Fruit fly (Drosophila melanogaster) whole organism, embryonic: Measurements from ENCODE around the gene CG1774.

Experiments used
- Awh ChIP-seq: fragments of 200-800 bp; sonication (Bioruptor generic); IDR thresholded peaks from 2 replicates; pipeline ENCODE4, ENCODE4 v1.3.6; 2022; ENCODE audit warnings: missing biosample characterization, missing genetic modification characterization
- CG10431 ChIP-seq: fragments of 200-800 bp; sonication (Bioruptor generic); optimal IDR thresholded peaks from 3 replicates; lab custom pipeline; 2018; ENCODE audit warnings: missing biosample characterization, mild to moderate bottlenecking, missing genetic modification characterization
- CG11560 ChIP-seq: fragments of 200-800 bp; sonication (Bioruptor generic); IDR thresholded peaks from 3 replicates; pipeline ENCODE4 v1.3.6; 2022; ENCODE audit warnings: missing biosample characterization, missing genetic modification characterization
- CG12104 ChIP-seq: fragments of 200-800 bp; sonication (Bioruptor generic); optimal IDR thresholded peaks from 3 replicates; lab custom pipeline; 2016; ENCODE audit warnings: missing biosample characterization, missing genetic modification characterization
- CG12219 ChIP-seq: fragments of 200-800 bp; sonication (Bioruptor generic); optimal IDR thresholded peaks from 3 replicates; lab custom pipeline; 2018; ENCODE audit warnings: missing biosample characterization, mild to moderate bottlenecking, missing genetic modification characterization
- CG18011 ChIP-seq: fragments of 200-800 bp; sonication (Bioruptor generic); optimal IDR thresholded peaks from 2 replicates; lab custom pipeline; 2017; ENCODE audit warnings: missing biosample characterization, missing genetic modification characterization, mild to moderate bottlenecking, moderate library complexity, missing genotype
- CG18599 ChIP-seq: fragments of 200-800 bp; sonication (Bioruptor generic); optimal IDR thresholded peaks from 3 replicates; lab custom pipeline; 2017; ENCODE audit warnings: missing biosample characterization, missing genetic modification characterization, mild to moderate bottlenecking, moderate library complexity, missing genetic modification reagents
- CG18619 ChIP-seq: fragments of 200-800 bp; sonication (Bioruptor generic); optimal IDR thresholded peaks from 3 replicates; lab custom pipeline; 2017; ENCODE audit warnings: missing biosample characterization, mild to moderate bottlenecking, missing genetic modification characterization
- CG34224 ChIP-seq: fragments of 200-800 bp; sonication (Bioruptor generic); IDR thresholded peaks from 3 replicates; pipeline ENCODE4 v1.3.6; 2022; ENCODE audit warnings: missing biosample characterization, missing genetic modification characterization; ENCODE audit not compliant: partially characterized antibody
- CG4360 ChIP-seq: fragments of 200-800 bp; sonication (Bioruptor generic); IDR thresholded peaks from 2 replicates; pipeline ENCODE4 v1.3.6; 2022; ENCODE audit warnings: missing biosample characterization, missing genetic modification characterization
- CG4730 ChIP-seq: fragments of 200-800 bp; sonication (Bioruptor generic); IDR thresholded peaks from 2 replicates; pipeline ENCODE4 v1.3.6; 2022; ENCODE audit warnings: missing biosample characterization, missing genetic modification characterization
- CG6813 ChIP-seq: fragments of 200-800 bp; sonication (Bioruptor generic); optimal IDR thresholded peaks from 2 replicates; lab custom pipeline; 2017; ENCODE audit warnings: missing biosample characterization, missing genetic modification characterization, mild to moderate bottlenecking, moderate library complexity, missing genetic modification reagents
- CG8281 ChIP-seq: fragments of 200-800 bp; sonication (Bioruptor generic); optimal IDR thresholded peaks from 2 replicates; lab custom pipeline; 2018; ENCODE audit warnings: missing biosample characterization, mild to moderate bottlenecking, missing genetic modification characterization, moderate library complexity
- CG8478 ChIP-seq: fragments of >200 bp; optimal IDR thresholded peaks from 2 replicates; lab custom pipeline; 2018
- CG9609 ChIP-seq: fragments of 200-800 bp; sonication (Bioruptor generic); optimal IDR thresholded peaks from 3 replicates; lab custom pipeline; 2016; ENCODE audit warnings: missing biosample characterization, missing genetic modification characterization
- CG9797 ChIP-seq: fragments of 200-800 bp; sonication (Bioruptor generic); optimal IDR thresholded peaks from 3 replicates; lab custom pipeline; 2018; ENCODE audit warnings: missing biosample characterization, mild to moderate bottlenecking, missing genetic modification characterization
- CrebB ChIP-seq: fragments of 200-800 bp; sonication (Bioruptor generic); optimal IDR thresholded peaks from 3 replicates; lab custom pipeline; 2018; ENCODE audit warnings: missing biosample characterization, mild to moderate bottlenecking, missing genetic modification characterization
- D ChIP-seq, 2 experiments: fragments of 200-800 bp in 1 of 2; fragments of >200 bp in 1 of 2; sonication (Bioruptor generic) in 1 of 2; optimal IDR thresholded peaks; 2 replicates in 1 of 2; 3 replicates in 1 of 2; lab custom pipeline; 2017; ENCODE audit warnings: mild to moderate bottlenecking in 1 of 2, missing biosample characterization in 1 of 2, missing genetic modification characterization in 1 of 2, missing genetic modification reagents in 1 of 2
- Dref ChIP-seq: fragments of 200-800 bp; sonication (Bioruptor generic); IDR thresholded peaks from 2 replicates; pipeline ENCODE4 v1.3.6; 2022; ENCODE audit warnings: missing biosample characterization, missing genetic modification characterization
- Ets97D ChIP-seq: fragments of 200-800 bp; sonication (Bioruptor generic); optimal IDR thresholded peaks from 3 replicates; lab custom pipeline; 2016; ENCODE audit warnings: missing biosample characterization, missing genetic modification characterization
- Fer1 ChIP-seq: fragments of 200-800 bp; sonication (Bioruptor generic); optimal IDR thresholded peaks from 2 replicates; lab custom pipeline; 2017; ENCODE audit warnings: missing biosample characterization, mild to moderate bottlenecking, missing genetic modification characterization
- H2.0 ChIP-seq: fragments of 200-800 bp; sonication (Bioruptor generic); IDR thresholded peaks from 2 replicates; pipeline ENCODE4 v1.3.6; 2022; ENCODE audit warnings: missing biosample characterization, missing genetic modification characterization
- HHEX ChIP-seq: fragments of 200-800 bp; sonication (Bioruptor generic); optimal IDR thresholded peaks from 3 replicates; lab custom pipeline; 2017; ENCODE audit warnings: missing biosample characterization, mild to moderate bottlenecking, missing genetic modification characterization, missing genetic modification reagents
- Hand ChIP-seq: fragments of 200-800 bp; sonication (Bioruptor generic); optimal IDR thresholded peaks from 2 replicates; lab custom pipeline; 2017; ENCODE audit warnings: mild to moderate bottlenecking, missing biosample characterization, missing genetic modification reagents, missing genetic modification characterization
- MESR4 ChIP-seq: fragments of 200-800 bp; sonication (Bioruptor generic); optimal IDR thresholded peaks from 2 replicates; lab custom pipeline; 2018; ENCODE audit warnings: missing biosample characterization, mild to moderate bottlenecking, missing genetic modification characterization, moderate library complexity
- Med ChIP-seq: fragments of 200-800 bp; sonication (Bioruptor generic); peaks from one replicate; lab custom pipeline; 2016; ENCODE audit warnings: missing biosample characterization, missing genetic modification characterization, mild to moderate bottlenecking, inconsistent platforms, moderate library complexity
- NfI ChIP-seq: fragments of 200-800 bp; sonication (Bioruptor generic); optimal IDR thresholded peaks from 3 replicates; lab custom pipeline; 2018; ENCODE audit warnings: missing biosample characterization, mild to moderate bottlenecking, missing genetic modification characterization, moderate library complexity
- Optix ChIP-seq: fragments of 200-800 bp; sonication (Bioruptor generic); IDR thresholded peaks from 3 replicates; pipeline ENCODE4 v1.3.6; 2022; ENCODE audit warnings: missing biosample characterization, missing genetic modification characterization
- Sox102F ChIP-seq: fragments of 200-800 bp; sonication (Bioruptor generic); optimal IDR thresholded peaks from 2 replicates; lab custom pipeline; 2018; ENCODE audit warnings: missing biosample characterization, mild to moderate bottlenecking, missing genetic modification characterization, moderate library complexity
- Trl ChIP-seq, 3 experiments: fragments of >200 bp in 2 of 3; fragments of 200-800 bp in 1 of 3; sonication (Bioruptor generic) in 1 of 3; optimal IDR thresholded peaks; 2 replicates in 1 of 3; 3 replicates in 2 of 3; lab custom pipeline; 2016 to 2017; ENCODE audit warnings: missing biosample characterization in 1 of 3, missing genetic modification characterization in 1 of 3
- abd-A ChIP-seq: fragments of 200-800 bp; sonication (Bioruptor generic); optimal IDR thresholded peaks from 3 replicates; lab custom pipeline; 2019; ENCODE audit warnings: missing biosample characterization, mild to moderate bottlenecking, missing genetic modification characterization, moderate library complexity
- chm ChIP-seq: fragments of 200-800 bp; sonication (Bioruptor generic); IDR thresholded peaks from 2 replicates; pipeline ENCODE4 v1.3.6; 2022; ENCODE audit warnings: missing biosample characterization, missing genetic modification characterization
- esg ChIP-seq: fragments of 200-800 bp; sonication (Bioruptor generic); conservative IDR thresholded peaks from 2 replicates; pipeline ENCODE4 v1.3.6; 2022; ENCODE audit warnings: missing biosample characterization, missing genetic modification characterization
- eve ChIP-seq, 2 experiments: fragments of >200 bp; optimal IDR thresholded peaks; 2 replicates each; lab custom pipeline; 2017; ENCODE audit warnings: missing biosample characterization in 2 of 2, missing genetic modification characterization in 2 of 2
- grau ChIP-seq: fragments of 200-800 bp; optimal IDR thresholded peaks from 3 replicates; lab custom pipeline; 2019; ENCODE audit warnings: missing biosample characterization, mild to moderate bottlenecking, missing genetic modification characterization, moderate library complexity
- gro ChIP-seq: fragments of 200-800 bp; sonication (Bioruptor generic); optimal IDR thresholded peaks from 2 replicates; lab custom pipeline; 2016; ENCODE audit warnings: missing biosample characterization, missing genetic modification characterization
- mirr ChIP-seq: fragments of 200-800 bp; sonication (Bioruptor generic); optimal IDR thresholded peaks from 3 replicates; lab custom pipeline; 2018; ENCODE audit warnings: missing biosample characterization, mild to moderate bottlenecking, missing genetic modification characterization
- nau ChIP-seq: fragments of 200-800 bp; sonication (Bioruptor generic); optimal IDR thresholded peaks from 3 replicates; lab custom pipeline; 2017; ENCODE audit warnings: missing biosample characterization, mild to moderate bottlenecking, missing genetic modification characterization, missing genetic modification reagents
- p53 ChIP-seq: fragments of 200-800 bp; sonication (Bioruptor generic); optimal IDR thresholded peaks from 2 replicates; lab custom pipeline; 2016; ENCODE audit warnings: missing biosample characterization, missing genetic modification characterization
- pnt ChIP-seq: fragments of 200-800 bp; sonication (Bioruptor generic); optimal IDR thresholded peaks from 3 replicates; lab custom pipeline; 2016; ENCODE audit warnings: missing biosample characterization, missing genetic modification characterization
- pros ChIP-seq: fragments of 200-800 bp; sonication (Bioruptor generic); optimal IDR thresholded peaks from 3 replicates; lab custom pipeline; 2019; ENCODE audit warnings: missing biosample characterization, mild to moderate bottlenecking, missing genetic modification characterization, moderate library complexity
- psq ChIP-seq: fragments of 200-800 bp; sonication (Bioruptor generic); optimal IDR thresholded peaks from 2 replicates; lab custom pipeline; 2017; ENCODE audit warnings: missing biosample characterization, missing genetic modification characterization
- repo ChIP-seq: fragments of 200-800 bp; sonication (Bioruptor generic); optimal IDR thresholded peaks from 2 replicates; lab custom pipeline; 2016; ENCODE audit warnings: missing biosample characterization, missing genetic modification characterization
- seq ChIP-seq: fragments of 200-800 bp; sonication (Bioruptor generic); IDR thresholded peaks from 2 replicates; pipeline ENCODE4 v1.3.6; 2022; ENCODE audit warnings: missing biosample characterization, missing genetic modification characterization
- shn ChIP-seq: fragments of 200-800 bp; sonication (Bioruptor generic); optimal IDR thresholded peaks from 3 replicates; lab custom pipeline; 2016; ENCODE audit warnings: missing biosample characterization, missing genetic modification characterization
- toy ChIP-seq: fragments of 200-800 bp; sonication (Bioruptor generic); IDR thresholded peaks from 2 replicates; pipeline ENCODE4 v1.3.6; 2022; ENCODE audit warnings: missing biosample characterization, missing genetic modification characterization
- unc-4 ChIP-seq: fragments of 200-800 bp; sonication (Bioruptor generic); IDR thresholded peaks from 2 replicates; pipeline ENCODE4 v1.3.6; 2022; ENCODE audit warnings: missing biosample characterization, missing genetic modification characterization; ENCODE audit not compliant: partially characterized antibody
- usp ChIP-seq: fragments of >200 bp; optimal IDR thresholded peaks from 2 replicates; lab custom pipeline; 2017; ENCODE audit warnings: missing biosample characterization, missing genetic modification characterization
- zen2 ChIP-seq: fragments of 200-800 bp; sonication (Bioruptor generic); IDR thresholded peaks from 3 replicates; pipeline ENCODE4 v1.3.6; 2022; ENCODE audit warnings: missing biosample characterization, missing genetic modification characterization; ENCODE audit not compliant: partially characterized antibody

The CG1774 gene

DNA sequence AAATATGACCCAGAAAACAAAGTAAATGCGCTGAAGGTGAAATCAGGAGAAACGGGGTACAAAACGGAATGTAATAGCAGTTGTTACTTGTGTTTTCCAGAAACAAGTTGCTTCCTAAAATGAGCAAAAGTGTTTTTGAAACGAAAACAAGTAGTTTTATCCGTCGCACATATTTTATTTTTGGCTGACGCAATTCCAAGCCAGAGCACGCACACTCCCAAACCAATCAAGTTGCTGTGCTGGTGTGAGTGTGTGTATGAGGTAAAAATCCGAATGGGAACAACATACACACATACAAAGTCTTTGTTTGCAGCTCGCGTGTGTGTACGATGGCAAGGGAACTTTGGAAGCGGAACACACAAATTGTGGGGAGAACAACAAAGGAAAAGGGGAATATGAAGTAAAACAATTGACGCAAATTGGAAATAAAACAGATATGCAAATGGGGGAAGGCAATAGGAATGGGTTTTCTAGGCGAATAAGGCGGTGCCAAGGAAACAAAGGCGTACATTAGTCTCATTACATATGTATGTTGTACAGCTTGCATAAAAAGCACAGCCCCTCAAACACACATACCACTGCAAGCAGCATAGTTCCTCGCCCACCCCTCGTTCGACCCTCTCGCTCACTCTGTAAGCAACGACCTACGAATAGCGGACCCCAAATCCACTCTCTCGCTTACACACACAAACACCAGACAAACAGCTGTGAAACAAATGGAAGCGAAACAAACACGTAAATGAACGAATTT is 16.0 kb downstream of the CG1774 start (continued):
- no peak for TF ChIP-seq Dref
- no peak for TF ChIP-seq chm (GFP tag; lab: Robert Waterston, UW)
- no peak for TF ChIP-seq Awh
- no peak for TF ChIP-seq repo
- TF ChIP-seq Hand (GFP tag; lab: Kevin White, UChicago): peak; percentile 11
- peak; percentile 89 for TF ChIP-seq Med
- TF ChIP-seq Optix (GFP tag; lab: Robert Waterston, UW): no peak
- peak; percentile 96 for TF ChIP-seq CG8478 (lab: Kevin White, UChicago)
- TF ChIP-seq shn (GFP tag; lab: Kevin White, UChicago): no peak
- TF ChIP-seq CG12104 (GFP tag; lab: Kevin White, UChicago): no peak
- TF ChIP-seq usp (GFP tag; lab: Kevin White, UChicago): no peak
- TF ChIP-seq gro (GFP tag; lab: Kevin White, UChicago): no peak
- no peak for TF ChIP-seq HHEX (GFP tag; lab: Kevin White, UChicago)
- TF ChIP-seq CG4360 (GFP tag; lab: Robert Waterston, UW): no peak
- TF ChIP-seq nau (GFP tag; lab: Kevin White, UChicago): no peak
- TF ChIP-seq unc-4 (GFP tag; lab: Robert Waterston, UW): no peak
- TF ChIP-seq CG9797 (GFP tag; lab: Kevin White, UChicago): no peak
- TF ChIP-seq eve (GFP tag; optimal IDR thresholded peaks at IDR 0.05; lab: Kevin White, UChicago): peak in 1 of 2 experiments; percentile 70
- TF ChIP-seq NfI (GFP tag; lab: Kevin White, UChicago): peak; percentile 8
- peak; percentile 64 for TF ChIP-seq pros (GFP tag; lab: Kevin White, UChicago)
- TF ChIP-seq CG6813: peak; percentile 16
- TF ChIP-seq psq: no peak
- peak; percentile 7 for TF ChIP-seq Sox102F (GFP tag; lab: Kevin White, UChicago)
- TF ChIP-seq toy (GFP tag; lab: Robert Waterston, UW): no peak
- TF ChIP-seq CG4730 (GFP tag; lab: Robert Waterston, UW): no peak
- peak; percentile 82 for TF ChIP-seq abd-A (tag; lab: Kevin White, UChicago)
- no peak for TF ChIP-seq Ets97D (GFP tag; lab: Kevin White, UChicago)
- TF ChIP-seq grau (tag; lab: Kevin White, UChicago): peak; percentile 2
- TF ChIP-seq MESR4 (GFP tag; lab: Kevin White, UChicago): peak; percentile 19
- TF ChIP-seq CG18011 (GFP tag; lab: Kevin White, UChicago): no peak
- TF ChIP-seq D (optimal IDR thresholded peaks at IDR 0.05; lab: Kevin White, UChicago): peak; percentile 76
- peak; percentile 28 for TF ChIP-seq D (GFP tag; optimal IDR thresholded peaks at IDR 0.05; lab: Kevin White, UChicago)
- TF ChIP-seq Fer1 (GFP tag; lab: Kevin White, UChicago): peak; percentile 13
- no peak for TF ChIP-seq CG34224 (GFP tag; lab: Robert Waterston, UW)
- TF ChIP-seq zen2 (GFP tag; lab: Robert Waterston, UW): no peak
- TF ChIP-seq mirr (GFP tag; lab: Kevin White, UChicago): peak; percentile 32
- TF ChIP-seq H2.0 (GFP tag; lab: Robert Waterston, UW): no peak
- no peak for TF ChIP-seq CG12219
- TF ChIP-seq CG11560: no peak
- TF ChIP-seq p53 (GFP tag; lab: Kevin White, UChicago): no peak
- TF ChIP-seq CG9609 (GFP tag; lab: Kevin White, UChicago): peak; percentile 9
- TF ChIP-seq CrebB: peak; percentile 59
- peak; percentile 19 for TF ChIP-seq CG18619 (GFP tag; lab: Kevin White, UChicago)
- peak; percentile 31 for TF ChIP-seq CG18599
- no peak for TF ChIP-seq CG10431
- peak in 1 of 2 experiments; percentile 31 for TF ChIP-seq Trl (optimal IDR thresholded peaks at IDR 0.05; lab: Kevin White, UChicago)
- no peak for TF ChIP-seq Trl (GFP tag; optimal IDR thresholded peaks at IDR 0.05; lab: Kevin White, UChicago)
- no peak for TF ChIP-seq seq (GFP tag; lab: Robert Waterston, UW)
- no peak for TF ChIP-seq esg
- no peak for TF ChIP-seq pnt
- no peak for TF ChIP-seq CG8281 (tag; lab: Kevin White, UChicago)
